Worm (Caenorhabditis elegans) whole organism, young adult: ENCODE data around the gene srd-27.
A peak's percentile ranks its signal among the peaks of the same experiment; 100 is the strongest.

Source experiments
- B0336.3 ChIP-seq: fragments of 200-800 bp; sonication (Bioruptor generic); IDR thresholded peaks from 2 replicates; pipeline ENCODE4 v1.3.6; 2022; ENCODE audit warnings: missing genetic modification characterization, missing compliant biosample characterization
- D2030.7 ChIP-seq: fragments of 200-800 bp; sonication (Bioruptor generic); IDR thresholded peaks from 2 replicates; pipeline ENCODE4 v1.3.6; 2022; ENCODE audit warnings: missing genetic modification reagents, missing genetic modification characterization, missing compliant biosample characterization
- F37B4.10 ChIP-seq: fragments of 200-800 bp; sonication (Bioruptor generic); IDR thresholded peaks from 2 replicates; pipeline ENCODE4 v1.3.6; 2022; ENCODE audit warnings: missing genetic modification characterization, missing compliant biosample characterization
- F57C9.4 ChIP-seq: sonication (generic microtip); optimal IDR thresholded peaks from 2 replicates; lab custom pipeline; 2017; ENCODE audit warnings: mild to moderate bottlenecking, missing genetic modification characterization, missing compliant biosample characterization
- T07F8.4 ChIP-seq: sonication (generic microtip); optimal IDR thresholded peaks from 2 replicates; lab custom pipeline; 2016; ENCODE audit warnings: mild to moderate bottlenecking, missing genetic modification characterization, moderate library complexity, missing compliant biosample characterization
- T26A5.8 ChIP-seq: sonication (generic microtip); optimal IDR thresholded peaks from 2 replicates; lab custom pipeline; 2016; ENCODE audit warnings: missing genetic modification characterization, missing compliant biosample characterization
- Y95B8A.8 ChIP-seq: fragments of 200-800 bp; sonication (Bioruptor generic); IDR thresholded peaks from 2 replicates; pipeline ENCODE4 v1.3.6; 2022; ENCODE audit warnings: missing genetic modification reagents, missing genetic modification characterization, missing compliant biosample characterization
- aptf-3 ChIP-seq: fragments of 200-800 bp; sonication (Bioruptor generic); IDR thresholded peaks from 2 replicates; pipeline ENCODE4 v1.3.6; 2022; ENCODE audit warnings: missing genetic modification characterization, missing compliant biosample characterization
- cebp-1 ChIP-seq, 2 experiments: fragments of 200-800 bp in 1 of 2; sonication (Bioruptor generic) in 1 of 2; sonication (generic microtip) in 1 of 2; IDR thresholded peaks in 1 of 2; optimal IDR thresholded peaks in 1 of 2; 2 replicates each; pipeline versions ENCODE4 v1.3.6 to Lab custom; 2017 to 2022; ENCODE audit warnings: missing compliant biosample characterization in 2 of 2, missing genetic modification characterization in 2 of 2, mild to moderate bottlenecking in 1 of 2, missing genetic modification reagents in 1 of 2, moderate library complexity in 1 of 2
- cebp-2 ChIP-seq: fragments of 200-800 bp; sonication (Bioruptor generic); IDR thresholded peaks from 2 replicates; pipeline ENCODE4 v1.3.6; 2022; ENCODE audit warnings: missing genetic modification characterization, missing compliant biosample characterization
- ceh-100 ChIP-seq: fragments of 200-800 bp; sonication (Bioruptor generic); IDR thresholded peaks from 2 replicates; pipeline ENCODE4 v1.3.6; 2022; ENCODE audit warnings: missing genetic modification reagents, missing genetic modification characterization, missing compliant biosample characterization
- ceh-27 ChIP-seq: fragments of 200-800 bp; sonication (Bioruptor generic); optimal IDR thresholded peaks from 2 replicates; lab custom pipeline; 2018; ENCODE audit warnings: mild to moderate bottlenecking, missing genetic modification characterization, moderate library complexity, missing compliant biosample characterization
- ceh-91 ChIP-seq: fragments of 200-800 bp; sonication (Bioruptor generic); IDR thresholded peaks from 2 replicates; pipeline ENCODE4 v1.3.6; 2022; ENCODE audit warnings: missing genetic modification reagents, missing genetic modification characterization, missing compliant biosample characterization
- die-1 ChIP-seq: sonication (generic microtip); optimal IDR thresholded peaks from 2 replicates; lab custom pipeline; 2016; ENCODE audit warnings: missing genotype, mild to moderate bottlenecking, missing genetic modification characterization, missing compliant biosample characterization
- efl-1 ChIP-seq: fragments of 150-350 bp; optimal IDR thresholded peaks from 2 replicates; lab custom pipeline; 2014; ENCODE audit warnings: missing biosample characterization, missing genetic modification reagents, missing genetic modification characterization
- egl-18 ChIP-seq: fragments of 200-800 bp; sonication (Bioruptor generic); IDR thresholded peaks from 2 replicates; pipeline ENCODE4 v1.3.6; 2022; ENCODE audit warnings: missing genetic modification reagents, missing genetic modification characterization, missing compliant biosample characterization
- hlh-12 ChIP-seq: sonication (generic microtip); optimal IDR thresholded peaks from 2 replicates; lab custom pipeline; 2016; ENCODE audit warnings: missing genetic modification characterization, missing compliant biosample characterization
- hmg-20 ChIP-seq: fragments of 200-800 bp; sonication (Bioruptor generic); IDR thresholded peaks from 2 replicates; pipeline ENCODE4 v1.3.6; 2022; ENCODE audit warnings: missing genetic modification reagents, missing genetic modification characterization, missing compliant biosample characterization
- hrde-1 ChIP-seq: sonication (generic microtip); optimal IDR thresholded peaks from 2 replicates; lab custom pipeline; 2016; ENCODE audit warnings: missing genetic modification characterization, mild to moderate bottlenecking, missing compliant biosample characterization, moderate library complexity, missing genotype, missing genetic modification reagents, borderline replicate concordance
- hsf-1 ChIP-seq: fragments of 200-800 bp; sonication (Bioruptor generic); IDR thresholded peaks from 2 replicates; pipeline ENCODE4 v1.3.6; 2022; ENCODE audit warnings: missing genetic modification reagents, missing genetic modification characterization, missing compliant biosample characterization
- lag-1 ChIP-seq: fragments of 200-800 bp; sonication (Bioruptor generic); IDR thresholded peaks from 2 replicates; pipeline ENCODE4 v1.3.6; 2022; ENCODE audit warnings: missing genetic modification reagents, missing genetic modification characterization, missing compliant biosample characterization
- let-526 ChIP-seq: fragments of 200-800 bp; sonication (Bioruptor generic); IDR thresholded peaks from 2 replicates; pipeline ENCODE4 v1.3.6; 2022; ENCODE audit warnings: missing genetic modification reagents, missing genetic modification characterization, missing compliant biosample characterization
- lin-26 ChIP-seq: fragments of 200-800 bp; sonication (Bioruptor generic); IDR thresholded peaks from 2 replicates; pipeline ENCODE4 v1.3.6; 2022; ENCODE audit warnings: missing genetic modification reagents, missing genetic modification characterization, missing compliant biosample characterization
- madf-3 ChIP-seq: fragments of 200-800 bp; sonication (Bioruptor generic); IDR thresholded peaks from 2 replicates; pipeline ENCODE4 v1.3.6; 2022; ENCODE audit warnings: missing genetic modification reagents, missing genetic modification characterization, missing compliant biosample characterization
- madf-6 ChIP-seq: fragments of 200-800 bp; sonication (Bioruptor generic); IDR thresholded peaks from 2 replicates; pipeline ENCODE4 v1.3.6; 2022; ENCODE audit warnings: missing genetic modification reagents, missing genetic modification characterization, missing compliant biosample characterization
- mcd-1 ChIP-seq: fragments of 200-800 bp; sonication (Bioruptor generic); IDR thresholded peaks from 2 replicates; pipeline ENCODE4 v1.3.6; 2022; ENCODE audit warnings: missing genetic modification reagents, missing genetic modification characterization, missing compliant biosample characterization
- mxl-1 ChIP-seq: sonication (generic microtip); optimal IDR thresholded peaks from 2 replicates; lab custom pipeline; 2016; ENCODE audit warnings: missing genetic modification characterization, missing compliant biosample characterization
- nhr-27 ChIP-seq: fragments of 200-800 bp; sonication (Bioruptor generic); optimal IDR thresholded peaks from 2 replicates; lab custom pipeline; 2018; ENCODE audit warnings: mild to moderate bottlenecking, missing genetic modification characterization, moderate library complexity, missing compliant biosample characterization
- nhr-90 ChIP-seq: sonication (generic microtip); optimal IDR thresholded peaks from 2 replicates; lab custom pipeline; 2016; ENCODE audit warnings: missing genotype, mild to moderate bottlenecking, missing genetic modification characterization, missing compliant biosample characterization
- pbrm-1 ChIP-seq: fragments of 200-800 bp; sonication (Bioruptor generic); IDR thresholded peaks from 2 replicates; pipeline ENCODE4 v1.3.6; 2022; ENCODE audit warnings: missing genetic modification reagents, missing genetic modification characterization, missing compliant biosample characterization
- rcor-1 ChIP-seq: fragments of 200-800 bp; sonication (Bioruptor generic); IDR thresholded peaks from 2 replicates; pipeline ENCODE4 v1.3.6; 2022; ENCODE audit warnings: missing genetic modification reagents, missing genetic modification characterization, missing compliant biosample characterization
- sdz-38 ChIP-seq: sonication (generic microtip); optimal IDR thresholded peaks from 2 replicates; lab custom pipeline; 2016; ENCODE audit warnings: missing genotype, missing genetic modification characterization, missing compliant biosample characterization
- snpc-4 ChIP-seq, 5 experiments: fragments of 150-350 bp in 1 of 5; sonication (generic microtip) in 4 of 5; optimal IDR thresholded peaks; 2 replicates each; lab custom pipeline; 2014 to 2018; ENCODE audit warnings: missing genetic modification characterization in 5 of 5, missing biosample characterization in 3 of 5, antibody characterized with exemption in 2 of 5, mild to moderate bottlenecking in 2 of 5, missing compliant biosample characterization in 2 of 5, missing genotype in 2 of 5, moderate library complexity in 2 of 5, missing genetic modification reagents in 1 of 5
- ztf-18 ChIP-seq: sonication (generic microtip); optimal IDR thresholded peaks from 2 replicates; lab custom pipeline; 2016; ENCODE audit warnings: missing genotype, mild to moderate bottlenecking, missing genetic modification characterization, missing compliant biosample characterization
- ztf-25 ChIP-seq: fragments of 200-800 bp; sonication (Bioruptor generic); IDR thresholded peaks from 2 replicates; pipeline ENCODE4 v1.3.6; 2022; ENCODE audit warnings: missing genetic modification reagents, missing genetic modification characterization, missing compliant biosample characterization
- ztf-26 ChIP-seq: sonication (generic microtip); optimal IDR thresholded peaks from 2 replicates; lab custom pipeline; 2017; ENCODE audit warnings: missing genetic modification characterization, missing compliant biosample characterization

srd-27 gene

ce11 chrV:15767385-15767784 is 35.8 kb upstream of the srd-27 start (continued):
- peak; percentile 95; the same call in 1 of the 2 replicates for TF ChIP-seq aptf-3 (GFP tag; lab: Robert Waterston, UW)
- peak; percentile 75 for TF ChIP-seq hmg-20
- peak; percentile 28 for TF ChIP-seq die-1 (tag; lab: Kevin White, UChicago)
- peak; percentile 89; the same call in 1 of the 2 replicates for TF ChIP-seq F37B4.10
- TF ChIP-seq ztf-18 (tag; lab: Kevin White, UChicago): peak; percentile 80
- TF ChIP-seq Y95B8A.8 (GFP tag; lab: Robert Waterston, UW): peak; percentile 69; the same call in 1 of the 2 replicates
- peak; percentile 76 for TF ChIP-seq pbrm-1 (GFP tag; lab: Robert Waterston, UW)
- 0 out of 2 replicates have a peak, but pooled peaks have one; percentile 30 for TF ChIP-seq B0336.3 (GFP tag; lab: Robert Waterston, UW)
- TF ChIP-seq hsf-1 (GFP tag; lab: Robert Waterston, UW): peak; percentile 69
- peak; percentile 81 for TF ChIP-seq madf-3
- peak; percentile 99 for TF ChIP-seq lin-26
- 0 out of 2 replicates have a peak, but pooled peaks have one; percentile 29 for TF ChIP-seq egl-18
- peak; percentile 17 for TF ChIP-seq hrde-1 (tag; lab: Kevin White, UChicago)
- peak; percentile 19 for TF ChIP-seq nhr-90 (tag; lab: Kevin White, UChicago)
- TF ChIP-seq ztf-25 (GFP tag; lab: Robert Waterston, UW): peak; percentile 72; the same call in 1 of the 2 replicates

- TF ChIP-seq nhr-27 (tag; lab: Kevin White, UChicago) (no peak), hlh-12 (tag; lab: Kevin White, UChicago) (no peak), D2030.7 (GFP tag; lab: Robert Waterston, UW) (peak; percentile 46; the same call in 1 of the 2 replicates), cebp-1 (GFP tag; IDR thresholded peaks at IDR 0.05; lab: Robert Waterston, UW) (no peak), cebp-1 (tag; optimal IDR thresholded peaks at IDR 0.05; lab: Kevin White, UChicago) (no peak), ztf-18 (tag; lab: Kevin White, UChicago) (peak; percentile 35), nhr-90 (tag; lab: Kevin White, UChicago) (no peak), F37B4.10 (no peak), ztf-26 (no peak), mxl-1 (tag; lab: Kevin White, UChicago) (no peak), lag-1 (GFP tag; lab: Robert Waterston, UW) (no peak), ceh-91 (peak; percentile 29; the same call in 1 of the 2 replicates), F57C9.4 (tag; lab: Kevin White, UChicago) (no peak), cebp-2 (GFP tag; lab: Robert Waterston, UW) (no peak), T07F8.4 (tag; lab: Kevin White, UChicago) (no peak), efl-1 (GFP tag; lab: Kevin White, UChicago) (peak; percentile 45), snpc-4 (GFP tag; optimal IDR thresholded peaks at IDR 0.05; lab: Kevin White, UChicago) (no peak), snpc-4 (tag; optimal IDR thresholded peaks at IDR 0.05; lab: Kevin White, UChicago) (no peak), T26A5.8 (tag; lab: Kevin White, UChicago) (no peak), rcor-1 (GFP tag; lab: Robert Waterston, UW) (no peak), let-526 (no peak), sdz-38 (no peak), mcd-1 (GFP tag; lab: Robert Waterston, UW) (peak; percentile 36; the same call in 1 of the 2 replicates), ceh-27 (GFP tag; lab: Kevin White, UChicago) (no peak), ceh-100 (GFP tag; lab: Robert Waterston, UW) (peak; percentile 85), madf-6 (peak; percentile 38; the same call in 1 of the 2 replicates)
Measured at ce11 chrV:15769072-15769471, 34.1 kb upstream of the srd-27 start, which contains the start of gene F57A10.4. Gene F57A10.4 (plus strand): TSS chrV:15769438.
